Fruit fly (Drosophila melanogaster): ENCODE data around the gene Aduk.
A peak's percentile ranks its signal among the peaks of the same experiment; 100 is the strongest.

The Aduk gene

DNA sequence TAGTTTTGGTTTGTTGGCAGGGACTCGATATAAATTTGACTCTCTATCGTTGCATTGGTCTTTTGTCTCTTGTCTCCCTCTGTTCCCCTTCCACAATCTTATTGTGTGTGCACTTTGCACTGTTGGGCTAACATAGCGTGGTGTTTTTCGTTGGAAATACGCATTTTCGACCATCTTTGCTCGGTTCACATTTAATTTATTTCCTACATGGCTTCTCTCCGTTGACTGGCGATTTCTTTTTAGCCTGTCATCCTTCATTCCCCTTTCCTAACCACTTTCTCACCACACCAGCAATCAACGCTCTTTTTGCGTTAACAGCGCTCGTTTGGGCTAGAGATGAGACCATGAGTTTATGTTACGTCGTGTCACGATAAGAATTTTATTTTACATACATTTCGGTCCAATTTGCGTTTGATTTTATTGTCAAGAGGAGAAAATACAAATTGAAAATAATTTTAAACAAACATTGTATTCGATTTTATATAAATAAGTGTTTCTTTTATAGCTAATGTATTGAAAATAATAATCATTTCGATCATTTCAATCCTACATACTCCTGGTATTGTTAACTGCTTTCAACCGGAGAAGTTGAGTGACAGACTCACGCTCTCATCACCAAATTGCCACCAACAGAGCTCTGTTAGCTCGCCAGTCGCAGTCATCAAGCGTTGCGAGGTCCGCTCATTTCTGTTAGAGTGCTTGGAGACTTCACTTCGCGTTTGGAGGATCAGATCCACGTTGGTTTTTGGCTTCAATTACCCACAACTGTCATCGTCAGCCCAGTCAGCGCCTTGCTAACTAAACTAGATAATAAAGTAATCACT lies 6.9 kb upstream of the Aduk start (continued):
- TF ChIP-seq B-H1 (GFP tag; IDR thresholded peaks at IDR 0.05) (peak; percentile 33; the same call in 2 of the 3 replicates), trem (tag; optimal IDR thresholded peaks at IDR 0.05) (peak; percentile 76), Trl (optimal IDR thresholded peaks at IDR 0.05) (peak; percentile 4 to 69), Trl (GFP tag; optimal IDR thresholded peaks at IDR 0.05) (peak; percentile 32), fd96Cb (tag; optimal IDR thresholded peaks at IDR 0.05) (peak; percentile 55), CG30020 (tag; optimal IDR thresholded peaks at IDR 0.05) (peak; percentile 63), NC2α (GFP tag; optimal IDR thresholded peaks at IDR 0.05) (peak; percentile 61), CG32532 (GFP tag; IDR thresholded peaks at IDR 0.05) (peak; percentile 85), insv (GFP tag; optimal IDR thresholded peaks at IDR 0.05) (peak in 1 of 2 experiments; percentile 72), CG9609 (GFP tag; optimal IDR thresholded peaks at IDR 0.05) (peak; percentile 11), kni (GFP tag; optimal IDR thresholded peaks at IDR 0.05) (peak; percentile 56), CG18262 (tag; optimal IDR thresholded peaks at IDR 0.05) (peak; percentile 82), CG8765 (GFP tag; IDR thresholded peaks at IDR 0.05) (peak; percentile 41; the same call in 1 of the 2 replicates), Nf-YA (GFP tag; IDR thresholded peaks at IDR 0.05) (peak; percentile 49; the same call in 1 of the 2 replicates)

DNA sequence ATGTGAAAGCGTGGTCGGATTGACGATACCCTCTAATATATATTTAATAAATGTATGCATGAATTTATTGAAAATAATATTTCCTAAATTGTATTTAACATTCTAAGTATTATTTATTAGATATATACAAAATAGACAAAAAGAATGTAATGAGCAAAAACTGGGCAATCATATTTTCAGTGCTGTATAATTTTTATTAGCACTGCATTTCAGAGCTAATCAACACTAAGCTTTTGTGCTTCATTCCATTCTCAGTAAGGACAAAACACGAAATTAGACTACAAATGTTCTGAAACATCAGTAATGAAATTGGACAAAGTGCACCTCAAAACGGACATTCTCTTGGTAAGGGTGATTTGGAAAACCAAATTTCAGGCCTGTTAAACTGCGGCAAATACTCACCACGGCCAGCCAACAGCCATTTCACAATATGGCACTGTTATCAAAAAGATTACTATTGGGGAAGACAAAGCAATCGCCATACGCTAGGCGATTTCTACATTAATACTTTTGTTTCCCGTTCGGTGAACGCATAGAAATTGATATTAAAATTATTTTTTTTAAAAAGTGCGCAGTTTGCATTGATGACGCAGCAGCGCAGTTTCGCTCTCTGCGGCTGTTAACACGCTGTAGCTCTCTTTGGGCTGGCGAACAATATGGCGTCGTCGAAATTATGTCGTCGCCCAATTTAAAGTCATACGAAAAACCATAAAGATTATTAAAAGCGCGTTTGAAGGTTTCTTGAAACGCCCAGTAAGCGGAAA lies 6.1 kb upstream of the Aduk start:
- peak; percentile 40; the same call in 1 of the 2 replicates for TF ChIP-seq ara (GFP tag; IDR thresholded peaks at IDR 0.05)
- peak; percentile 35 for TF ChIP-seq CG15073 (GFP tag; optimal IDR thresholded peaks at IDR 0.05)
- TF ChIP-seq CG6854 (GFP tag; optimal IDR thresholded peaks at IDR 0.05): peak; percentile 90
- TF ChIP-seq CG2678 (tag; optimal IDR thresholded peaks at IDR 0.05): peak; percentile 96
- TF ChIP-seq cad (GFP tag; optimal IDR thresholded peaks at IDR 0.05): no peak
- peak; percentile 42 for TF ChIP-seq CG4854 (GFP tag; optimal IDR thresholded peaks at IDR 0.05)
- TF ChIP-seq unpg (GFP tag; optimal IDR thresholded peaks at IDR 0.05): peak; percentile 85
- TF ChIP-seq sug (tag; optimal IDR thresholded peaks at IDR 0.05): peak; percentile 82
- TF ChIP-seq vnd (GFP tag; IDR thresholded peaks at IDR 0.05; ENCODE audit: partially characterized antibody): no peak
- peak; percentile 85 for TF ChIP-seq CG8388 (GFP tag; optimal IDR thresholded peaks at IDR 0.05)
- TF ChIP-seq D (optimal IDR thresholded peaks at IDR 0.05): no peak
- TF ChIP-seq D (GFP tag; optimal IDR thresholded peaks at IDR 0.05): peak; percentile 90
- peak; percentile 83; the same call in 1 of the 2 replicates for TF ChIP-seq Xrp1 (GFP tag; IDR thresholded peaks at IDR 0.05)
- peak; percentile 88 for TF ChIP-seq CG18764 (GFP tag; optimal IDR thresholded peaks at IDR 0.05)
- no peak for TF ChIP-seq pfk (GFP tag; optimal IDR thresholded peaks at IDR 0.05)
- peak; percentile 96 for TF ChIP-seq CoRest (tag; optimal IDR thresholded peaks at IDR 0.05)
- TF ChIP-seq CG7963 (GFP tag; IDR thresholded peaks at IDR 0.05; ENCODE audit: partially characterized antibody): no peak
- peak; percentile 84 for TF ChIP-seq tin (GFP tag; optimal IDR thresholded peaks at IDR 0.05)
- TF ChIP-seq CG2199 (GFP tag; IDR thresholded peaks at IDR 0.05): no peak
- TF ChIP-seq Asciz (GFP tag; optimal IDR thresholded peaks at IDR 0.05): peak; percentile 84
- no peak for TF ChIP-seq dati (GFP tag; IDR thresholded peaks at IDR 0.05)
- peak; percentile 46 for TF ChIP-seq CG9876 (GFP tag; optimal IDR thresholded peaks at IDR 0.05)
- no peak for TF ChIP-seq gce (GFP tag; IDR thresholded peaks at IDR 0.05)
- peak; percentile 80 for TF ChIP-seq Aef1 (GFP tag; IDR thresholded peaks at IDR 0.05)
- TF ChIP-seq Taf1 (GFP tag; IDR thresholded peaks at IDR 0.05): peak; percentile 66
- TF ChIP-seq CG18476 (GFP tag; optimal IDR thresholded peaks at IDR 0.05): peak; percentile 71
- no peak for TF ChIP-seq NK7.1 (GFP tag; optimal IDR thresholded peaks at IDR 0.05)
- peak; percentile 93 for TF ChIP-seq CG7839 (tag; optimal IDR thresholded peaks at IDR 0.05)
- peak; percentile 63 for TF ChIP-seq Dad (GFP tag; optimal IDR thresholded peaks at IDR 0.05)
- TF ChIP-seq CG8924 (tag; optimal IDR thresholded peaks at IDR 0.05): peak; percentile 95
- TF ChIP-seq lola (GFP tag; optimal IDR thresholded peaks at IDR 0.05): peak in 1 of 3 experiments; percentile 89
- peak; percentile 98 for TF ChIP-seq D19A (tag; optimal IDR thresholded peaks at IDR 0.05)
- TF ChIP-seq CG11093 (GFP tag; IDR thresholded peaks at IDR 0.05): peak; percentile 78

All from whole organism, embryonic.